Fruit fly (Drosophila melanogaster): Measurements from ENCODE around the gene sty.

The sty gene

DNA sequence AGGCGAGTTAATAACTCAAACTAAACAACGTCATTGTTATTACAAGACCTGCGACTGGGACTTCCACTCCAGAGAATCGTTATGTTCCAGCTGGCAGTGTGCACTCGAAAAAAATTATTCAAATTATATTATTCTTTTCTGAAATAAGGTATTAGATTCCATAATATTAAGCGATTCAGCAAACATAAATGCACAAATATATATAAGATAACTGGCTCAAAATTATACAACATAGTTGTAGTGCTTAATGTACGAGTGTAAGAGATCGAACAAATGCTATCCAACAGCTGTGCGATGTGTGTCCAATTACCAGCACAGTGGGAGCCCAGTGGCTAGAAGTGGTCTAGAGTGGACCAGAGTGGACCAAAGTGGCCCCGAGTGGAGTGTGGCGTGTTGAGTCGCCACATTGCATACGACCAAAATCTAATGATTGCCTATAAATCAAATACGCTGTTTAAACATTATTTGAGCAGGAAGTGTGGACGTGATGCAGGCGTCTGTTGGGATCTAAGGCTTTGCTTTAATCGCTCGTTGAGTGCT, 19.6 kb upstream of the sty start (continued):
- TF ChIP-seq CG6854 (GFP tag; optimal IDR thresholded peaks at IDR 0.05) (no peak), CG31627 (GFP tag; optimal IDR thresholded peaks at IDR 0.05) (no peak), Met (GFP tag; optimal IDR thresholded peaks at IDR 0.05) (no peak), CG3919 (GFP tag; optimal IDR thresholded peaks at IDR 0.05) (peak; percentile 55), fd85E (GFP tag; optimal IDR thresholded peaks at IDR 0.05) (no peak), net (GFP tag; optimal IDR thresholded peaks at IDR 0.05) (peak; percentile 33), vri (GFP tag; optimal IDR thresholded peaks at IDR 0.05) (no peak), Hr38 (GFP tag; optimal IDR thresholded peaks at IDR 0.05) (no peak), Gug (GFP tag; IDR thresholded peaks at IDR 0.05) (peak; percentile 45), CG10631 (GFP tag; optimal IDR thresholded peaks at IDR 0.05) (peak; percentile 73), CG6163 (GFP tag; IDR thresholded peaks at IDR 0.05) (peak; percentile 49; the same call in 2 of the 3 replicates), achi (GFP tag; optimal IDR thresholded peaks at IDR 0.05) (peak; percentile 48), CG6792 (GFP tag; optimal IDR thresholded peaks at IDR 0.05) (no peak), CG15336 (GFP tag; IDR thresholded peaks at IDR 0.05) (peak; percentile 59), spab (GFP tag; optimal IDR thresholded peaks at IDR 0.05) (peak; percentile 60), CG10669 (GFP tag; optimal IDR thresholded peaks at IDR 0.05) (peak; percentile 62), Blimp-1 (GFP tag; optimal IDR thresholded peaks at IDR 0.05) (no peak), CG32006 (GFP tag; optimal IDR thresholded peaks at IDR 0.05) (peak; percentile 57), CG1621 (tag; optimal IDR thresholded peaks at IDR 0.05) (peak; percentile 41), CG11294 (GFP tag; IDR thresholded peaks at IDR 0.05) (no peak)

DNA sequence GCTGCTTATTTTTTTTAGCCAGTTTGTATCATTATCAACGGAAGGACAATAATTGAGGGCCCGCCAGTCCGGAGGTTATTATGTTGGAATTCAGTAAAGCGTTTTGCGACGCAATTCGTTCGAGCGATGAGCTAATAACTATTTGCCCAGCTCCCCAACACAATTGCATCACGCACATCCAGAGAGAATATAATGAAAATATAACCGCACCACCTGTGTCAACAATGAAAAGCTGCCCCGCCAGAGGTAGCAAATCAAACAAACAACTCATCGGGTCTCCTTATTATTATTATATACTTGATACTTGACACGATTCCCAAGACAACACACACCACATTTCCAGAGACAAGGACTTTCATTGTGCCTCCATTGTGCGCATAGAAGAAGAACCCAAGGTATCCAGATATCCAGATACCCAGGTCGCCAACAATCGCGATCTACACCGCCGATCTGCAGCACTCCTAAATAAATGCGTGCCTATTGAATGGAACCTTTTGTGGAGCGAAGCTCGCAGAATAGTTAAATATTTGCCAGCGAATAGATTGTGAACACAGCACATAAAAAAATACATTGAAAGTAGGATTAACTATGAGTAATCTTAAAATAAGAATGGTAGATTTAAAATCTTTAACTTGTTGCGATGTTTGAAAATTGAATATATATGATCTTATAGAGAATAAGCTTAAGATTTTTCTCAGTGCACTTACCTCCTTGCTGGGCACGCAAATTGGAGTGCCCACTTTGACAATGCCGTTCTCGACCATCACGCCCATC, 18.2 kb upstream of the sty start:
- TF ChIP-seq fkh (GFP tag; optimal IDR thresholded peaks at IDR 0.05): peak; percentile 23
- TF ChIP-seq cyc (GFP tag; optimal IDR thresholded peaks at IDR 0.05): no peak
- TF ChIP-seq esn (GFP tag; optimal IDR thresholded peaks at IDR 0.05): no peak
- no peak for TF ChIP-seq CG4318 (GFP tag; optimal IDR thresholded peaks at IDR 0.05)
- no peak for TF ChIP-seq salr (GFP tag; optimal IDR thresholded peaks at IDR 0.05)
- peak; percentile 22 for TF ChIP-seq fd59A (GFP tag; optimal IDR thresholded peaks at IDR 0.05)
- no peak for TF ChIP-seq CG11902 (GFP tag; optimal IDR thresholded peaks at IDR 0.05)
- TF ChIP-seq CG6808 (GFP tag; optimal IDR thresholded peaks at IDR 0.05): peak; percentile 41
- TF ChIP-seq CG15336 (GFP tag; IDR thresholded peaks at IDR 0.05): peak; percentile 15; the same call in 1 of the 2 replicates
- TF ChIP-seq CG6163 (GFP tag; IDR thresholded peaks at IDR 0.05): peak; percentile 56; the same call in 1 of the 3 replicates
- peak; percentile 11 for TF ChIP-seq Sox14 (GFP tag; optimal IDR thresholded peaks at IDR 0.05)
- TF ChIP-seq svp (GFP tag): peak; percentile 42
- peak; percentile 56 for TF ChIP-seq CG3919 (GFP tag; optimal IDR thresholded peaks at IDR 0.05)
- no peak for TF ChIP-seq dac (GFP tag; optimal IDR thresholded peaks at IDR 0.05)
- no peak for TF ChIP-seq Smox (GFP tag; optimal IDR thresholded peaks at IDR 0.05)
- peak; percentile 51 for TF ChIP-seq CG3032 (tag; optimal IDR thresholded peaks at IDR 0.05)
- no peak for TF ChIP-seq CG31627 (GFP tag; optimal IDR thresholded peaks at IDR 0.05)
- TF ChIP-seq Hr4 (GFP tag; optimal IDR thresholded peaks at IDR 0.05): peak; percentile 20
- TF ChIP-seq eg (GFP tag; IDR thresholded peaks at IDR 0.05): 0 out of 3 replicates have a peak, but pooled peaks have one; percentile 29
- no peak for TF ChIP-seq lz (GFP tag; optimal IDR thresholded peaks at IDR 0.05)
- no peak for TF ChIP-seq Eip75B (GFP tag; optimal IDR thresholded peaks at IDR 0.05)
- TF ChIP-seq Blimp-1 (GFP tag; optimal IDR thresholded peaks at IDR 0.05): no peak
- TF ChIP-seq Ets96B (tag; optimal IDR thresholded peaks at IDR 0.05): peak; percentile 50
- TF ChIP-seq CG32006 (GFP tag; optimal IDR thresholded peaks at IDR 0.05): peak; percentile 3
- TF ChIP-seq Sox15 (GFP tag; optimal IDR thresholded peaks at IDR 0.05): no peak
- TF ChIP-seq CG8119 (GFP tag; IDR thresholded peaks at IDR 0.05): 0 out of 3 replicates have a peak, but pooled peaks have one; percentile 45
- TF ChIP-seq CG10669 (GFP tag; optimal IDR thresholded peaks at IDR 0.05): peak; percentile 35
- no peak for TF ChIP-seq CG7368 (GFP tag; optimal IDR thresholded peaks at IDR 0.05)
- peak; percentile 10 for TF ChIP-seq pdm3 (GFP tag; optimal IDR thresholded peaks at IDR 0.05)
- peak; percentile 27 for TF ChIP-seq achi (GFP tag; optimal IDR thresholded peaks at IDR 0.05)
- TF ChIP-seq Lpt (GFP tag; optimal IDR thresholded peaks at IDR 0.05): no peak
- no peak for TF ChIP-seq CG11294 (GFP tag; IDR thresholded peaks at IDR 0.05)
- TF ChIP-seq CG9139 (GFP tag; optimal IDR thresholded peaks at IDR 0.05): no peak
- peak; percentile 9 for TF ChIP-seq dsx (GFP tag; optimal IDR thresholded peaks at IDR 0.05; ENCODE audit: poor library complexity, severe bottlenecking)
- no peak for TF ChIP-seq CG6792 (GFP tag; optimal IDR thresholded peaks at IDR 0.05)
- no peak for TF ChIP-seq Hr38 (GFP tag; optimal IDR thresholded peaks at IDR 0.05)
- no peak for TF ChIP-seq CG34406 (GFP tag; optimal IDR thresholded peaks at IDR 0.05)
- no peak for TF ChIP-seq CG6854 (GFP tag; optimal IDR thresholded peaks at IDR 0.05)
